Fruit fly (Drosophila melanogaster): ENCODE data around the gene GstO1.

DNA sequence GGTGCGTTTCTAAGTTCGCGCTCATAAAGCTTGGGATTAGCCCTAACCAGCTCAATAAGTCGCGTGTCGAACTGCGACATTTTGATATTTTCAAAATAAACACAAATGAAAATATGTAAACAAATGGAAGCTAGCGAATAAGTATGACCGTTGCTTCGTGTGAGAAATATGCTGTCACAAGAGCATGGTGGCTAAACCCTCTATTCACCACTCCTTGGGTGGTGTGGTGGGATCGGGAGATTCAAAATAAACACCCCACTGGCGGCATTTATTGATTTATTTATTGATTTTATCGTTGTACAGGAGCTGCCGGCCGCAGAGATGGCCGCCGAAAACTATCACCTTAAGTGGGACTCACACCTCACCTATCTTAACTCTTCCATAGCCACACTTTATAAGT lies 9.9 kb downstream of the GstO1 start, which contains the start of gene CG6683:
- TF ChIP-seq CG4318 (GFP tag; optimal IDR thresholded peaks at IDR 0.05) = no peak
- TF ChIP-seq Eip78C (GFP tag) = no peak
- TF ChIP-seq CG34406 (GFP tag; optimal IDR thresholded peaks at IDR 0.05) = no peak
- TF ChIP-seq CG11902 (GFP tag; optimal IDR thresholded peaks at IDR 0.05) = no peak
- TF ChIP-seq esn (GFP tag; optimal IDR thresholded peaks at IDR 0.05) = no peak
- no peak for TF ChIP-seq topi (GFP tag; optimal IDR thresholded peaks at IDR 0.05)
- TF ChIP-seq CG11294 (GFP tag; IDR thresholded peaks at IDR 0.05) = no peak

All from whole organism, prepupa.